Fruit fly (Drosophila melanogaster): ENCODE results near the gene Cpr64Aa.
A peak's percentile ranks its signal among the peaks of the same experiment; 100 is the strongest.

Cpr64Aa gene

DNA sequence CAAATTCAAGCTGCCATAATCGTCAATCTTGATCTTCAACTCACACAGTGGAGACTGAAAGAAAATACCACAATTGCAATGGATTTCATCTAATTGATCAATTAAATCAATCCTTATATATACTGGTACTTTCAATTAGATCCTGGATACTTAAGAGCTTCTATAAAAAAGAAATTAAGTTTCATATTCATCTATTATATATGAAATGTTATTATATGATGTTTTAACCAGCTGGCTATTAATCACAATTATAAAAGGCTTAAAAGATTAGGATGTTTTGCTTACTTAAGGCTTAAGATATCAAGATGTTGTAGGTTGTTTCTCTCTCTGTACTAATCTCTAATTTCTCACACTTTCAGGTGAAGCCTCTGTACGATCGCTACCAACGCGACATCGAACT, 4.1 kb downstream of the Cpr64Aa start:
- no peak for TF ChIP-seq CTCF (optimal IDR thresholded peaks at IDR 0.05)
- no peak for TF ChIP-seq CG8478 (optimal IDR thresholded peaks at IDR 0.05)

DNA sequence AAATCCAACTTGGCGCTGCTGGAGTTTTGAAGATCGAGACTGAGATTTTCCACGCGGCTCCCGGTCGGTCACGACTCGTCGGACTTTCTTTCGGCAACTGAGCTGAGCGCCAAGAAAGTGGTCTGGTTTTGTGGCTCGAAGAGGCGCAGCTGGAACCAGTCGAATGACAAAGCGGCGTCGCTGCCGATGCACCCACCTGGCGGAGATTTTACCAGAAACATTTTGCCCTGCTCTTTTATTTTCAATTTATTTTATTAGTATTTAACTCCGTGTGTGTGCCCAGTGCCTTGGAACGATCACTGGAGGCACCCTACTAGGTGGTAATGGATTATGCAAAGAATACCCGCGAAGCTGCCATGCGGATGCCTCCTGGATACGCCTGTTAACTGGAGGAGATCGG, 4.7 kb downstream of the Cpr64Aa start, which contains the start of gene CG15005:
CG15005 (minus strand) TSS at position 101 of the 400 bp plus-strand sequence.
- TF ChIP-seq CTCF (optimal IDR thresholded peaks at IDR 0.05) (no peak), CG8478 (optimal IDR thresholded peaks at IDR 0.05) (no peak)

DNA sequence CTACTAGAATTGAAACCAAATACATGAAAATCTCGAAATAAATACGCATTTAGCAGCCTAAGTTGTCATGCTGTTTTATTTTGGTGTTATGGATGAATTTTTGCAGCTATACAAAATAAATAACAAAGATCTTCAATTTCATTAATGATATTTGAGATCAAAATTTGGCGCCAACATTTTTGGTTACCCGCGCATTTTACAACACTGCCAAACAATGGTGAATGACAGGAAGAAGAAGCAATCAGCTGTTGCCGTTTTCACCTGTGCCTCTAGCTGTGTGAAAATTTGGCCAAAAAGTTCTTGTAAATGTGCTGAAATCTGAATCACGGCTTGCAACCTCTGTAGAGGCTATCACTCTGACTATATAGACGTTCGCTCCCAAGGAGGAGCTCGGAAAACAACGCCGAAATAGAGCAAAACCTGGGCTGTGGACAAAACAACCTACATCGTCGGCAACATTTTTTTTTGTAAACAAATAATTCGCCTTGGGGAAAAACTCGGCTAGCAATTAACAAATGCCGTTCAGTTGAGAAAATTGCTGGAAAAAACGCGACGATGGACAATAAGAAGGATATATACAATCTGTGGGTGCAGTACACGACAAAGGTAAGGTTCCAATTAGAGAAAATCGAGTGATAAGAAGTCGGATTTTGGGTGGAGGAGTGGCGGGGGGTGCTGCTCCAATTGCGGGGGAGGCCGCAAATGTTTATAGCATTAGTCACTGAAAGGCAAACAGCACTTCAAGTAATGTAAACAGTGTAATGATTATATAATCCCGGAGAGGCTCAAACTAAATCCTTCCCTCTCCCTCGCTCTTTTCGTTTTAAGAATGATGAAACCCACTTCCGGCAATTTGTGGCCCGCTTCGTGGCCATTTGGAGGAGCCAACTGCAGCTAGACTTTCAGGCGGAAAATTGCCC, 15.0 kb downstream of the Cpr64Aa start, which contains the start of gene CG43367:
CG43367 (plus strand) TSS at position 264 of the 920 bp plus-strand sequence.
- TF ChIP-seq CTCF (optimal IDR thresholded peaks at IDR 0.05) (no peak), CG8478 (optimal IDR thresholded peaks at IDR 0.05) (no peak)

DNA sequence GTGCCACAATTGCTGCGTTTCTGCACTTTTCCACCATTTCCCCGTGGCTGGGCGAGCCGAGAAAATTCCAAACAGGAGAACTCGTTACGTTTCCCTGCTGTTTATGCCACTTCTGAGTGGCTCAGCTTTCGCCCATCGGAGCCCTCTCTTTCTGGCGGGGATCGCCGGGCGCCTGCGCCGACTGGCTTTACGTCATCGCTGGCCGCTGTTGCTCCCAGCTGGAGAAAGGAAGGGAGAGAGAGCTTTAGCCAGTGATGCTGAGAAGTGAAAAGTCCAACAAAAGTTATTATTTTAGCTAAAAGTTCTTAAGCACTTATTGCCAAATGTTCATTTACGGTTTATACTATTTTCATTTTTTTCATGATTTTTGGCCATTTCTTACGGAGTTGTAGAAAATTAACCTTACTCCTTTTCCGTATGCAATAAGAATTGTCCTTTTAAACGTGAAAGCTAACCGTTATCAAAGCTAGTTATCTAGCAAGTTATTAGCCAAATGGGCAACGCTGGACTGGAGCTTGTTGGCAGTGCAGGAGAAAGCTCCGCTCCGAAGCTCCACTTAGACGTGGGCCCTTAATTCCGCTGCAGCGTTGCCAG, 21.0 kb downstream of the Cpr64Aa start, which contains the start of the genes Teh2 and tipE:
Teh2 (minus strand) TSS at position 94 of the 594 bp plus-strand sequence.
tipE (plus strand) TSS at position 570 of the 594 bp plus-strand sequence.
- no peak for TF ChIP-seq CG8478 (optimal IDR thresholded peaks at IDR 0.05)
- no peak for TF ChIP-seq CTCF (optimal IDR thresholded peaks at IDR 0.05)

DNA sequence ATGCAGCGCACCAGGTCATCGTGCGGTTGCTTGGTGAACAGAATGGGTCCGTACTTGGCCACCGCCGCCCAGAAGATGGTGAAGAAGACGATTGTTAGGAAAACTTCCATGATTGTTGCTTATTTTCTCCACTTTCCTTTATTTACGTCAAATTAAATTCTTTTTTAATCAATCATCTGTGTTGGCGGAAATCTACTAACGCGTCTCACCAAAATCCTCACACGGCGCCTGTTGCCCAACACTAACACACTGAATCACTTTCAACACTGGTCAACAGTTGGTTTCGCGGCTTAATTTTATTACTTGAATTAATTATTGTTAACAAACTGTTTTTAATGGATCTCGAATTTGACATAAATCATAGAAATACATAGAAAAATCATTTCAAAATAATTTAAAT, 22.3 kb downstream of the Cpr64Aa start, which contains the start of gene VhaM9.7-c:
VhaM9.7-c (minus strand) TSS at position 207 of the 400 bp plus-strand sequence.
- TF ChIP-seq CTCF (optimal IDR thresholded peaks at IDR 0.05) (no peak), CG8478 (optimal IDR thresholded peaks at IDR 0.05) (no peak)

DNA sequence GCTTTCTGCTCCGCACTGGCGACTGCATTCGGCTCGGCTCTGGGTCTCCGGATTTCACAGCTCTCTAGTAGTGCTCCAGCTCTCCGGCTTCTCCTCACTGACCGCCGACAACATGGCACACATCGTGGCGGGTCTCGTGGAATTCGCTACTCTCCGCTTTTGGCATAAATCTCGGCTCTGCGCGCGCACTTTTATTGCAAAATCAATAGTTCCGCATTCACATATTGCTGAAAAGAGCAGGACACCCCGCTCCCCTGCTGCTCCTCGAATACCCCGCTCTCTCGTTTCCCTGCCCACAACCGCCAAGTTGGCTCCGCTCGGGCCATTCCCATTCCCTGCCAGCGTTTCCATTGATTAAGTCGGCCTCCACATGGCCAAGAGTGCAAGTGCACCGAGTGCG, 23.7 kb downstream of the Cpr64Aa start:
- no peak for TF ChIP-seq CTCF (optimal IDR thresholded peaks at IDR 0.05)
- TF ChIP-seq CG8478 (optimal IDR thresholded peaks at IDR 0.05), result no peak

DNA sequence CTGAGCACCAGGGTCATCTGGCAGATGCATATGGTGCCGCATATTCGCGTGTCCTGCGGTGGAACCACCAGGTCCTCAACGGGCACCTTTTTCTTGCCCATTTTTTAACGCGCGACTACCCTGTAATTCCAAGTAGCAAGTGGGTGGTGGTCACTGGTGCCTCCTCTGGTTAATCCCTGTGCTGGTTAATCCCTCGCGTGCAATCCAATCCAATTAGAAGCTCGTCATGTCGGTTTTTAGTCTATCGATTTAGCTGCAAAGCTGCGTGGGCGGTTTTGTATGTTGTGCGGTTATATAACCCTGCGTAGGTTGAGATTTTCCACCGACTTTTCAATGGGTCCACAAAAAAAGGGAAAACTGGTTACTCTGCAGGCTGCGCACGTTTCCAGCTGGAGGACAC, 24.4 kb downstream of the Cpr64Aa start, which contains the start of gene Teh3:
Teh3 (minus strand) TSS at position 101 of the 400 bp plus-strand sequence.
- TF ChIP-seq CG8478 (optimal IDR thresholded peaks at IDR 0.05) (no peak), CTCF (optimal IDR thresholded peaks at IDR 0.05) (no peak)

DNA sequence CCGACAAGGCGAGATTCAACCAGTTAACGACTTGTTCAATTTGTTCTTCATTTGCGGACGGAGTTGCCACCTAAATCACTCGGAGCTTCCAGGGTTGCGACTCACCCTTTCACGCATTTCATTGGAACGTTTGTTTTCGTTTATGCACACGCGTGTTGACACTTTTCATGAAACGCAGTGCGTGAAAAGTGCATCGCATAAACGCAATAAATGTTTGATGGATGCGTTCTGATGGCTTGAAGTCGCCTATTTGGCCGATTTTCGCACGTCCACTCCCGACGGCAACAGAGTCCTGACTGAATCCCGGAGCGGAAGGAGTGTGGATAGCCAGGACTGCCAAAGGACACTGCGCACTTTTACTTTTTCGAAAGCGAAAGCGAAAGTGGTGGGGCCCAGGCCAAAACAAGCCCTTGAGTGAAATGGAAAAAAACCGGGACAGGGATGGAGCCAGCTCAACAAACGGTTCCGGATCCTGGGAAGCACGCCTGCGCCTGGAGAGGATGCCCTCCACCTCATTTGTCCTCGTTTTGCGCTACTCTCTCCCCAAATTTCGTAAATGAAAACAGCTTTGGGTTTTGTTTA, 30.9 kb downstream of the Cpr64Aa start, which contains the start of gene Teh4:
Teh4 (minus strand) TSS at position 290 of the 582 bp plus-strand sequence.
- TF ChIP-seq CTCF (optimal IDR thresholded peaks at IDR 0.05), result no peak
- no peak for TF ChIP-seq CG8478 (optimal IDR thresholded peaks at IDR 0.05)

DNA sequence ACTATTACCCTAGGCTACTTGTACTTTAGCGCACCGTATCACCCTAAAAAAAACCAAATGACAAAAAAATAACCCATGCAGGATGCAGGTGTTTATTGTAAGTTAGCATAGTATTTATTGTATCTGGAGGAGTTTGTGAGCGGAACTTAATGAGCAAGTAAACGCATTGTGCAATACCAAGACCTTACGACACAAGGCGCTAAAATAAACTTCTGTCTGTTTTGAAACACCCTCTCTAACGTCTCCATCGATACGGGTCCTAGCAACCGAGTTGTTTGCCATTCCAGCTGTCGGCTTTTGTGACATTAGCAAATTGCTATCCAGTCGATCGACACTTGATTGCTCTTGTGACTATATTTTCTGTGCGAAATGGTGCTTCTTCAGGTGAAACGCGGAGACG, 35.4 kb downstream of the Cpr64Aa start, which contains the start of gene CG18675:
CG18675 (plus strand) TSS at position 301 of the 400 bp plus-strand sequence.
- TF ChIP-seq CTCF (optimal IDR thresholded peaks at IDR 0.05) (no peak), CG8478 (optimal IDR thresholded peaks at IDR 0.05) (no peak)

DNA sequence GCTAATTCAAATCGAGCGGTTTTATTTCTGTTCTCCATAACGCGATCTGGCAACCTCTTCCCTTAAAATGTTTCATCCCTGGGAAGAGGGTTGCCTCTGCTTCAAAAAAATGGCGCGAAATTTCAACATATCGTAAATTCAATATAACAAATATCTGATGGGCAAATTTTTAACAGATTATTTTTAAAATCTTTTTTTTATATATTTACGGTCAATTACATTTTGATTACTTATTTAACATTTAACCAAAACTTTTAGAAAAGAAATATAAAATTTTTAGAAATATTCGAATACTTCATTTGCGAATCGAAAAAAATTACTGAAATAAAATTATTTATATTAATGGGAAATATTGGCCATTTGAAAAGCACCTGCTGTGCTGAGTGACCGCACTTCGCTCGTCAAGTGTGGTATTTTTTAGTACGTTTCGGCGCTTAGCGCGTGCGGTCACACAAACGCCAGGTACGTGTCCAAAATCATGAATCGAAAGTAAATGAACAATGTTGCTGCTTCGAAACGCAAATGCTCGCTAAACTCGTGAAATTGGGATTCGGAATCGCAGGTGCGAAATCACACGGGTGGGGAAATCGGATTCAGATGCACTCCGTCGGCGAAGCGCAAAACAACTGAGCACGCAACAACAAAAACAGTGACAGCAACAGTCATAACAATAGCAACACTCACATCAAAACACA, 38.9 kb downstream of the Cpr64Aa start, which contains the start of gene Ero1L:
Ero1L (plus strand) TSS at position 448 of the 695 bp plus-strand sequence.
- no peak for TF ChIP-seq CG8478 (optimal IDR thresholded peaks at IDR 0.05)
- peak in 1 of 2 experiments; percentile 15 for TF ChIP-seq CTCF (optimal IDR thresholded peaks at IDR 0.05)

DNA sequence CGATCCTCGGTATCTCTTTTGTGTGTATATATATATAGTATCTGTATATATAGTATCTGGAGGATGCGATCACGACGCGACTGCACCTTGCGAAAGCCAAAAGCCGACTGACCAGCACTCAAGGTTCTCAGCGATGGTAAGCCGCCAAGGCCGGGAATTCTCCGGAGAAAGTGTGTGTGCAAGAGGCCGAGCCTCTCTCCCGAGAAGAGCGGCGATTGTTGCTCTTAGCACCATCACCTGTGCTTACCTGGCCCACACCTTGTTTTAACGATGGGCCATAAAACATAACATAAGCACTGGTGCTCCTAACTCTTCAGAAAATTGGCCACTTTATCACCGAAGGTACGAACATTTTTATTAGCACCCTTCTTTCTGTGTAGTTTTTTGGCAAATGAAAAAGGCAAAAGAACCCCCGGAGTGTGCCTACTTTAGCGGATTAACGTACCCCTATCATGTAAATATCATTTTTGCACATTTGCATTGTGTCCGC, 41.6 kb downstream of the Cpr64Aa start, which contains the start of gene mas:
mas (minus strand) TSS at position 112 of the 490 bp plus-strand sequence.
- TF ChIP-seq CTCF (optimal IDR thresholded peaks at IDR 0.05) (no peak), CG8478 (optimal IDR thresholded peaks at IDR 0.05) (no peak)

DNA sequence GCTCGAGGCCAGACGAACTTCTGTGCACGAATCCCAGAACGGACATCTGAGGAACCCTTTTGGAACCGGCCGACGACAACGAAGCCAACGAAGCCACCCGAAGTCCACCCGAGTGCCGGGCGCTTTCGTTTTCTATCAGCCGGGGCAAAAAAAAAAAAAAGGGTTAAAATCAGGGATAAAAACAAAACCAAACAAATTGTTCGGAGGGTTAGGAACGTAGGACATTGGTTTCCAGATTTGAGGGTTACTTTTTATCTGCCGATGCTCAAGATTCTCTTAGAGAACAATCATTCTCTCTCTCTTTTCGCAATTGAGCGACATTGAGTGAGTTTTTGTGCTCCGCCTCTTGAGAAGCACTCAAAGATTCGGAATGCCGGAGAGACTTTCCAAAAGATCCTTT, 48.1 kb downstream of the Cpr64Aa start, which contains the start of gene nab:
nab (minus strand) TSS at position 7 of the 400 bp plus-strand sequence.
- TF ChIP-seq CG8478 (optimal IDR thresholded peaks at IDR 0.05), result no peak
- no peak for TF ChIP-seq CTCF (optimal IDR thresholded peaks at IDR 0.05)

DNA sequence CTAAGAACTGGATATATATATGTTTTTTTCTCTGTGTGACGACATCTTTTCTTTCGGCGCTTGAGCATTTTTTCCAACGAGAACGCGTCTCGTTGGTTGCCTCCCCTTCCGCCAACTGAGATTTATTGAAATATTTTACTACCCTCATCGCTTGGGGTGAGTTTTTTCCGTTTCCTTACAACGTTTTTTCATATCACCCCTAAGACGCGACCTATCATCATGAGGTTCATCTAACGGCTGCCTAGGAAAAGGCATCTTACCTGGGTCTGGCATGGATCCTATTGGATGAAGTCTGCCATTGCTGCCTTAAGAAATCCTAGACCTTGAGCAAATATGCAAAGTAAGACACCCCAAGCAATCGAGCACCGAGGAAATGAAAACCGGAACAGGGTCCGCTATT, 49.7 kb downstream of the Cpr64Aa start:
- TF ChIP-seq CTCF (optimal IDR thresholded peaks at IDR 0.05), result no peak
- TF ChIP-seq CG8478 (optimal IDR thresholded peaks at IDR 0.05), result no peak

DNA sequence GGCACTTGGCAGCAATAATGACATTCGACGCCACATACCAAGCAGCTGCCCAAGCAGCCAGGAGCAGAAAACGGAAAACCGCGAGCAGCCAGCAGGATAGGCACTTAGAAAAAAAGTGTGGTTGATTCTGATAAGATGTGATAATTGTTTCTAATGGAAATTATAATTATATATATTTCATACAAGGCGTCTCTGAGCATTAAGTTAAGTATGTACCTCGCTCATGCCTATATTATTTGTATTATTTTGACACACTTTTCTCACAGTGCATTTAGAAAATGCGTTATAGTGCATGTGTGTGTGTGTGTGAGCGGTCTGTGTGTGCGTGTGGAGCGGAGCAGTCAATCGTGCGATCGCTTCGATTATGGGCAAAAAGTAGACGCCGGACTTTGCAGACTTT, 50.6 kb downstream of the Cpr64Aa start:
- TF ChIP-seq CG8478 (optimal IDR thresholded peaks at IDR 0.05) (no peak), CTCF (optimal IDR thresholded peaks at IDR 0.05) (no peak)

Data from S2 (cell line).